Fruit fly (Drosophila melanogaster): ENCODE results near the gene SdhD.
A peak's percentile ranks its signal among the peaks of the same experiment; 100 is the strongest.

Gene SdhD

DNA sequence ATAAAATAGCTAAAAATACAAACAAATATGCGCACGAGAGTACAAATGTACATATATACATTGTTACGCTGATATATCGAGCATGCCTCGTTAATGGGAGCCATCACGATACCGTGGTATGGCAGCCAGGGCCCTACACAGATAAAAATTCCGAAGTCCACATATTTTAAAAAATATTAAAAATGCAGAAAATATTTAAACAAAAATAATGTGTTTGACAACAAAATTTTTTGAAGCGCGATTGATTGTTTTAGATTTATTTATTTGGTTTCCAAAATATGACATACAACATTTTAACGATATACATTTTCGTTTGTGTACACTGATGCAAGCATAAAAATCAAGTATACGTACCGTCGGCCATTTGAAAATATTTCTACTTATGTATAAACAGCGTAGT is 33.7 kb downstream of the SdhD start (continued):
- peak; percentile 52 for TF ChIP-seq gcm (GFP tag; optimal IDR thresholded peaks at IDR 0.05)
- TF ChIP-seq MTF-1 (GFP tag; optimal IDR thresholded peaks at IDR 0.05; ENCODE audit: borderline replicate concordance): no peak
- TF ChIP-seq Poxn (GFP tag; IDR thresholded peaks at IDR 0.05): no peak; the same call in 1 of the 2 replicates
- TF ChIP-seq CG14710 (tag; optimal IDR thresholded peaks at IDR 0.05): peak; percentile 35
- TF ChIP-seq CG8290 (GFP tag; optimal IDR thresholded peaks at IDR 0.05): peak; percentile 21
- peak in 1 of 2 experiments; percentile 24 for TF ChIP-seq CG8290 (tag; optimal IDR thresholded peaks at IDR 0.05)
- peak; percentile 3 for TF ChIP-seq CG11398 (GFP tag; optimal IDR thresholded peaks at IDR 0.05)
- TF ChIP-seq CG10959 (GFP tag; IDR thresholded peaks at IDR 0.05): no peak
- peak in 1 of 2 experiments; percentile 50 for TF ChIP-seq Eip74EF (GFP tag; optimal IDR thresholded peaks at IDR 0.05)
- peak; percentile 61 for TF ChIP-seq slp2 (GFP tag; optimal IDR thresholded peaks at IDR 0.05)
- peak; percentile 65 for TF ChIP-seq fu2 (GFP tag; optimal IDR thresholded peaks at IDR 0.05)
- peak; percentile 14; the same call in 1 of the 2 replicates for TF ChIP-seq CG4360 (GFP tag; IDR thresholded peaks at IDR 0.05)
- no peak for TF ChIP-seq sna (GFP tag; IDR thresholded peaks at IDR 0.05; ENCODE audit: partially characterized antibody)
- no peak for TF ChIP-seq nerfin-1 (tag; optimal IDR thresholded peaks at IDR 0.05)
- TF ChIP-seq CG11560 (tag; IDR thresholded peaks at IDR 0.05): peak; percentile 58; the same call in 2 of the 3 replicates
- TF ChIP-seq ase (GFP tag; IDR thresholded peaks at IDR 0.05): no peak; the same call in 2 of the 3 replicates
- peak; percentile 79; the same call in 2 of the 3 replicates for TF ChIP-seq otp (GFP tag; IDR thresholded peaks at IDR 0.05)
- peak; percentile 72 for TF ChIP-seq CG4730 (GFP tag; IDR thresholded peaks at IDR 0.05)
- TF ChIP-seq CG3838 (GFP tag; optimal IDR thresholded peaks at IDR 0.05): peak; percentile 30
- TF ChIP-seq unc-4 (GFP tag; IDR thresholded peaks at IDR 0.05; ENCODE audit: partially characterized antibody): no peak
- no peak for TF ChIP-seq amos (GFP tag; IDR thresholded peaks at IDR 0.05; ENCODE audit: partially characterized antibody)
- TF ChIP-seq Nf-YA (GFP tag; IDR thresholded peaks at IDR 0.05): peak; percentile 55
- peak; percentile 68 for TF ChIP-seq Adf1 (GFP tag; IDR thresholded peaks at IDR 0.05)
- TF ChIP-seq lilli (GFP tag; optimal IDR thresholded peaks at IDR 0.05): peak; percentile 93
- TF ChIP-seq CG1647 (GFP tag; optimal IDR thresholded peaks at IDR 0.05): peak; percentile 65
- peak; percentile 89 for TF ChIP-seq sob (GFP tag; IDR thresholded peaks at IDR 0.05)
- peak; percentile 85; the same call in 1 of the 2 replicates for TF ChIP-seq rib (GFP tag; IDR thresholded peaks at IDR 0.05)
- TF ChIP-seq CG18476 (GFP tag; optimal IDR thresholded peaks at IDR 0.05): peak; percentile 65
- TF ChIP-seq org-1 (GFP tag; optimal IDR thresholded peaks at IDR 0.05): peak; percentile 73
- no peak for TF ChIP-seq lola (GFP tag; optimal IDR thresholded peaks at IDR 0.05)
- no peak for TF ChIP-seq pfk (GFP tag; optimal IDR thresholded peaks at IDR 0.05)
- peak; percentile 65 for TF ChIP-seq CG18262 (tag; optimal IDR thresholded peaks at IDR 0.05)
- peak; percentile 86 for TF ChIP-seq Ptx1 (GFP tag; IDR thresholded peaks at IDR 0.05)
- peak; percentile 90 for TF ChIP-seq CG9932 (GFP tag; IDR thresholded peaks at IDR 0.05)
- peak in 1 of 2 experiments; percentile 8 for TF ChIP-seq crp (GFP tag; optimal IDR thresholded peaks at IDR 0.05)
- no peak for TF ChIP-seq prd (optimal IDR thresholded peaks at IDR 0.05)
- peak; percentile 78 for TF ChIP-seq prd (GFP tag; IDR thresholded peaks at IDR 0.05)
- TF ChIP-seq Jarid2 (GFP tag; optimal IDR thresholded peaks at IDR 0.05): peak; percentile 60
- TF ChIP-seq Dbx (GFP tag; IDR thresholded peaks at IDR 0.05): peak; percentile 92
- no peak for TF ChIP-seq CG13123 (GFP tag; optimal IDR thresholded peaks at IDR 0.05)
- no peak for TF ChIP-seq CG4707 (GFP tag; optimal IDR thresholded peaks at IDR 0.05)
- no peak; the same call in 1 of the 2 replicates for TF ChIP-seq CG1024 (GFP tag; IDR thresholded peaks at IDR 0.05)
- peak; percentile 13 for TF ChIP-seq repo (GFP tag; optimal IDR thresholded peaks at IDR 0.05)
- TF ChIP-seq CG11247 (GFP tag; IDR thresholded peaks at IDR 0.05): peak; percentile 60
- TF ChIP-seq CG30431 (GFP tag; optimal IDR thresholded peaks at IDR 0.05): peak; percentile 29
- TF ChIP-seq sqz (GFP tag; optimal IDR thresholded peaks at IDR 0.05): peak; percentile 33
- no peak for TF ChIP-seq NC2α (GFP tag; optimal IDR thresholded peaks at IDR 0.05)
- peak; percentile 87 for TF ChIP-seq row (GFP tag; IDR thresholded peaks at IDR 0.05)
- peak; percentile 63 for TF ChIP-seq tap (tag; optimal IDR thresholded peaks at IDR 0.05)
- peak; percentile 44 for TF ChIP-seq Ssrp (tag; optimal IDR thresholded peaks at IDR 0.05)
- TF ChIP-seq Gug (GFP tag; IDR thresholded peaks at IDR 0.05): peak; percentile 51; the same call in 2 of the 4 replicates

Data from whole organism, embryonic.